Fruit fly (Drosophila melanogaster) whole organism, embryonic: ENCODE data around the gene CG46513.
"Not testable (repeated sequence)": the region's sequence is repeated elsewhere in the genome, so short reads cannot be mapped to it uniquely, and the experiment has no call there.

Experiments
- B-H2 ChIP-seq: fragments of 200-800 bp; sonication (Bioruptor generic); optimal IDR thresholded peaks from 2 replicates; lab custom pipeline; 2018; ENCODE audit warnings: missing biosample characterization, mild to moderate bottlenecking, missing genetic modification characterization
- CG13624 ChIP-seq: fragments of 200-800 bp; sonication (Bioruptor generic); optimal IDR thresholded peaks from 2 replicates; lab custom pipeline; 2016; ENCODE audit warnings: missing biosample characterization, missing genetic modification characterization
- CG13775 ChIP-seq: fragments of 200-800 bp; sonication (Bioruptor generic); optimal IDR thresholded peaks from 3 replicates; lab custom pipeline; 2017; ENCODE audit warnings: missing biosample characterization, mild to moderate bottlenecking, missing genetic modification characterization
- CG14710 ChIP-seq: fragments of 200-800 bp; sonication (Bioruptor generic); optimal IDR thresholded peaks from 3 replicates; lab custom pipeline; 2019; ENCODE audit warnings: missing biosample characterization, mild to moderate bottlenecking, missing genetic modification characterization, moderate library complexity
- CG1603 ChIP-seq: fragments of 200-800 bp; sonication (Bioruptor generic); optimal IDR thresholded peaks from 2 replicates; lab custom pipeline; 2019; ENCODE audit warnings: missing biosample characterization, mild to moderate bottlenecking, missing genetic modification characterization, moderate library complexity
- CG16813 ChIP-seq: fragments of 200-800 bp; sonication (Bioruptor generic); IDR thresholded peaks from 3 replicates; pipeline ENCODE4 v1.3.6; 2022; ENCODE audit warnings: missing biosample characterization, missing genetic modification characterization; ENCODE audit not compliant: partially characterized antibody
- CG18476 ChIP-seq: fragments of 200-800 bp; sonication (Bioruptor generic); optimal IDR thresholded peaks from 2 replicates; lab custom pipeline; 2016; ENCODE audit warnings: missing biosample characterization, mild to moderate bottlenecking, missing genetic modification characterization
- CG30020 ChIP-seq: fragments of 200-800 bp; optimal IDR thresholded peaks from 2 replicates; lab custom pipeline; 2019; ENCODE audit warnings: missing biosample characterization, mild to moderate bottlenecking, missing genetic modification characterization, moderate library complexity
- CG32772 ChIP-seq: fragments of 200-800 bp; sonication (Bioruptor generic); IDR thresholded peaks from 2 replicates; pipeline ENCODE4 v1.3.6; 2022; ENCODE audit warnings: missing biosample characterization, missing genetic modification characterization
- CG5245 ChIP-seq: fragments of 200-800 bp; sonication (Bioruptor generic); optimal IDR thresholded peaks from 3 replicates; lab custom pipeline; 2016; ENCODE audit warnings: missing biosample characterization, missing genetic modification characterization
- CHES-1-like ChIP-seq: fragments of 200-800 bp; sonication (Bioruptor generic); optimal IDR thresholded peaks from 2 replicates; lab custom pipeline; 2016; ENCODE audit warnings: missing biosample characterization, missing genetic modification characterization
- Hmr ChIP-seq: fragments of 200-800 bp; sonication (Bioruptor generic); optimal IDR thresholded peaks from 3 replicates; lab custom pipeline; 2017; ENCODE audit warnings: mild to moderate bottlenecking, missing biosample characterization, missing genetic modification reagents, missing genetic modification characterization
- Mrtf ChIP-seq: fragments of 200-800 bp; sonication (Bioruptor generic); IDR thresholded peaks from 3 replicates; pipeline ENCODE4 v1.3.6; 2022; ENCODE audit warnings: missing biosample characterization, missing genetic modification characterization
- crc ChIP-seq: fragments of 200-800 bp; sonication (Bioruptor generic); optimal IDR thresholded peaks from 2 replicates; lab custom pipeline; 2016; ENCODE audit warnings: missing biosample characterization, missing genetic modification characterization
- danr ChIP-seq: fragments of 200-800 bp; sonication (Bioruptor generic); IDR thresholded peaks from 2 replicates; pipeline ENCODE4 v1.3.6; 2022; ENCODE audit warnings: missing biosample characterization, missing genetic modification characterization
- ftz-f1 ChIP-seq: fragments of 200-800 bp; sonication (Bioruptor generic); optimal IDR thresholded peaks from 2 replicates; lab custom pipeline; 2016; ENCODE audit warnings: missing biosample characterization, missing genetic modification characterization
- h ChIP-seq: fragments of >200 bp; optimal IDR thresholded peaks from 2 replicates; lab custom pipeline; 2017
- hkb ChIP-seq, 2 experiments: fragments of 200-800 bp in 1 of 2; fragments of >200 bp in 1 of 2; sonication (Bioruptor generic) in 1 of 2; IDR thresholded peaks in 1 of 2; optimal IDR thresholded peaks in 1 of 2; 2 replicates each; pipeline versions ENCODE4 v1.3.6 to Lab custom; 2017 to 2022; ENCODE audit warnings: missing biosample characterization in 1 of 2, missing genetic modification characterization in 1 of 2
- nau ChIP-seq: fragments of 200-800 bp; sonication (Bioruptor generic); optimal IDR thresholded peaks from 3 replicates; lab custom pipeline; 2017; ENCODE audit warnings: missing biosample characterization, mild to moderate bottlenecking, missing genetic modification characterization, missing genetic modification reagents
- nerfin-1 ChIP-seq: fragments of 200-800 bp; sonication (Bioruptor generic); optimal IDR thresholded peaks from 3 replicates; lab custom pipeline; 2019; ENCODE audit warnings: missing biosample characterization, mild to moderate bottlenecking, missing genetic modification characterization, moderate library complexity
- nerfin-2 ChIP-seq: fragments of 200-800 bp; sonication (Bioruptor generic); IDR thresholded peaks from 2 replicates; pipeline ENCODE4 v1.3.6; 2022; ENCODE audit warnings: missing biosample characterization, missing genetic modification characterization; ENCODE audit not compliant: partially characterized antibody
- run ChIP-seq: fragments of 200-800 bp; sonication (Bioruptor generic); optimal IDR thresholded peaks from 3 replicates; lab custom pipeline; 2018; ENCODE audit warnings: missing biosample characterization, mild to moderate bottlenecking, missing genetic modification characterization
- tin ChIP-seq: fragments of 200-800 bp; sonication (Bioruptor generic); optimal IDR thresholded peaks from 3 replicates; lab custom pipeline; 2016; ENCODE audit warnings: missing biosample characterization, missing genetic modification characterization

The CG46513 gene

DNA sequence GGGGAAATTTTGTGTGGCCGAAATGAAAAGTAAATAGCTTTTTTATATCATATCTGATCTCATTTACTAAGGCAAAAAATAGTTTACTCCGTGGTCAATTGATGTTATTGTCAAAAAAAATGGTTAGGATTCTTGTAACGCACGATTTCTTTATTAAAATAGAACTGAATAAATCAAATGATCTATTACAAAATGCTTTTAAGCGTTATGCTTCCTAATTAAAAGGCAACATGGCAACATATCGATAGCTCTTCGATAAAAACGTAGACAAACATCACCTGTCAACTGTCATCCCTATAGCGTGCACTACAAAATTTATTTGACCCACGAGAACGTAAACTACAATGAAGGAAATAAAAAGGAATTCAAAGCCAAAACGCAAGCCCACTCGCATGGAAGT, 14.9 kb upstream of the CG46513 start, which contains the start of gene CG46510:
TSS of gene CG46510 (plus strand) at position 301 of the 400 bp plus-strand sequence.
- TF ChIP-seq CG16813 (GFP tag; lab: Robert Waterston, UW); Hmr; nau (GFP tag; lab: Kevin White, UChicago): not testable (repeated sequence)

DNA sequence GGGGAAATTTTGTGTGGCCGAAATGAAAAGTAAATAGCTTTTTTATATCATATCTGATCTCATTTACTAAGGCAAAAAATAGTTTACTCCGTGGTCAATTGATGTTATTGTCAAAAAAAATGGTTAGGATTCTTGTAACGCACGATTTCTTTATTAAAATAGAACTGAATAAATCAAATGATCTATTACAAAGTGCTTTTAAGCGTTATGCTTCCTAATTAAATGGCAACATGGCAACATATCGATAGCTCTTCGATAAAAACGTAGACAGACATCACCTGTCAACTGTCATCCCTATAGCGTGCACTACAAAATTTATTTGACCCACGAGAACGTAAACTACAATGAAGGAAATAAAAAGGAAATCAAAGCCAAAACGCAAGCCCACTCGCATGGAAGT, 9.9 kb upstream of the CG46513 start, which contains the start of gene CG46511:
TSS of gene CG46511 (plus strand) at position 301 of the 400 bp plus-strand sequence.
- TF ChIP-seq CG13624; B-H2 (GFP tag; lab: Kevin White, UChicago); tin (GFP tag; lab: Kevin White, UChicago): not testable (repeated sequence)

DNA sequence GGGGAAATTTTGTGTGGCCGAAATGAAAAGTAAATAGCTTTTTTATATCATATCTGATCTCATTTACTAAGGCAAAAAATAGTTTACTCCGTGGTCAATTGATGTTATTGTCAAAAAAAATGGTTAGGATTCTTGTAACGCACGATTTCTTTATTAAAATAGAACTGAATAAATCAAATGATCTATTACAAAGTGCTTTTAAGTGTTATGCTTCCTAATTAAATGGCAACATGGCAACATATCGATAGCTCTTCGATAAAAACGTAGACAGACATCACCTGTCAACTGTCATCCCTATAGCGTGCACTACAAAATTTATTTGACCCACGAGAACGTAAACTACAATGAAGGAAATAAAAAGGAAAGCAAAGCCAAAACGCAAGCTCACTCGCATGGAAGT, 5.0 kb upstream of the CG46513 start, which contains the start of gene CG46512:
TSS of gene CG46512 (plus strand) at position 301 of the 400 bp plus-strand sequence.
- not testable (repeated sequence) for TF ChIP-seq CG5245 (GFP tag; lab: Kevin White, UChicago); h (lab: Kevin White, UChicago); Hmr

DNA sequence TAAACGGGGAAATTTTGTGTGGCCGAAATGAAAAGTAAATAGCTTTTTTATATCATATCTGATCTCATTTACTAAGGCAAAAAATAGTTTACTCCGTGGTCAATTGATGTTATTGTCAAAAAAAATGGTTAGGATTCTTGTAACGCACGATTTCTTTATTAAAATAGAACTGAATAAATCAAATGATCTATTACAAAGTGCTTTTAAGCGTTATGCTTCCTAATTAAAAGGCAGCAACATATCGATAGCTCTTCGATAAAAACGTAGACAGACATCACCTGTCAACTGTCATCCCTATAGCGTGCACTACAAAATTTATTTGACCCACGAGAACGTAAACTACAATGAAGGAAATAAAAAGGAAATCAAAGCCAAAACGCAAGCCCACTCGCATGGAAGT, 4.8 kb downstream of the CG46513 start, which contains the start of gene CG46514:
TSS of gene CG46514 (plus strand) at position 301 of the 400 bp plus-strand sequence.
- not testable (repeated sequence) for TF ChIP-seq CG18476 (GFP tag; lab: Kevin White, UChicago); nerfin-1; danr (GFP tag; lab: Robert Waterston, UW)

DNA sequence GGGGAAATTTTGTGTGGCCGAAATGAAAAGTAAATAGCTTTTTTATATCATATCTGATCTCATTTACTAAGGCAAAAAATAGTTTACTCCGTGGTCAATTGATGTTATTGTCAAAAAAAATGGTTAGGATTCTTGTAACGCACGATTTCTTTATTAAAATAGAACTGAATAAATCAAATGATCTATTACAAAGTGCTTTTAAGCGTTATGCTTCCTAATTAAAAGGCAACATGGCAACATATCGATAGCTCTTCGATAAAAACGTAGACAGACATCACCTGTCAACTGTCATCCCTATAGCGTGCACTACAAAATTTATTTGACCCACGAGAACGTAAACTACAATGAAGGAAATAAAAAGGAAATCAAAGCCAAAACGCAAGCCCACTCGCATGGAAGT, 9.8 kb downstream of the CG46513 start, which contains the start of gene CG46515:
TSS of gene CG46515 (plus strand) at position 301 of the 400 bp plus-strand sequence.
- TF ChIP-seq CG14710 (tag; lab: Kevin White, UChicago); run; ftz-f1 (GFP tag; lab: Kevin White, UChicago): not testable (repeated sequence)

DNA sequence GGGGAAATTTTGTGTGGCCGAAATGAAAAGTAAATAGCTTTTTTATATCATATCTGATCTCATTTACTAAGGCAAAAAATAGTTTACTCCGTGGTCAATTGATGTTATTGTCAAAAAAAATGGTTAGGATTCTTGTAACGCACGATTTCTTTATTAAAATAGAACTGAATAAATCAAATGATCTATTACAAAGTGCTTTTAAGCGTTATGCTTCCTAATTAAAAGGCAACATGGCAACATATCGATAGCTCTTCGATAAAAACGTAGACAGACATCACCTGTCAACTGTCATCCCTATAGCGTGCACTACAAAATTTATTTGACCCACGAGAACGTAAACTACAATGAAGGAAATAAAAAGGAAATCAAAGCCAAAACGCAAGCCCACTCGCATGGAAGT, 20.0 kb downstream of the CG46513 start, which contains the start of gene CG46516:
TSS of gene CG46516 (plus strand) at position 301 of the 400 bp plus-strand sequence.
- TF ChIP-seq CG30020 (tag; lab: Kevin White, UChicago); hkb (optimal IDR thresholded peaks at IDR 0.05; lab: Kevin White, UChicago); hkb (GFP tag; IDR thresholded peaks at IDR 0.05; lab: Robert Waterston, UW); CHES-1-like (GFP tag; lab: Kevin White, UChicago): not testable (repeated sequence)

DNA sequence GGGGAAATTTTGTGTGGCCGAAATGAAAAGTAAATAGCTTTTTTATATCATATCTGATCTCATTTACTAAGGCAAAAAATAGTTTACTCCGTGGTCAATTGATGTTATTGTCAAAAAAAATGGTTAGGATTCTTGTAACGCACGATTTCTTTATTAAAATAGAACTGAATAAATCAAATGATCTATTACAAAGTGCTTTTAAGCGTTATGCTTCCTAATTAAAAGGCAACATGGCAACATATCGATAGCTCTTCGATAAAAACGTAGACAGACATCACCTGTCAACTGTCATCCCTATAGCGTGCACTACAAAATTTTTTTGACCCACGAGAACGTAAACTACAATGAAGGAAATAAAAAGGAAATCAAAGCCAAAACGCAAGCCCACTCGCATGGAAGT, 25.0 kb downstream of the CG46513 start, which contains the start of gene CG46517:
TSS of gene CG46517 (plus strand) at position 301 of the 400 bp plus-strand sequence.
- not testable (repeated sequence) for TF ChIP-seq Mrtf; CG1603 (tag; lab: Kevin White, UChicago); nerfin-2 (GFP tag; lab: Robert Waterston, UW)

DNA sequence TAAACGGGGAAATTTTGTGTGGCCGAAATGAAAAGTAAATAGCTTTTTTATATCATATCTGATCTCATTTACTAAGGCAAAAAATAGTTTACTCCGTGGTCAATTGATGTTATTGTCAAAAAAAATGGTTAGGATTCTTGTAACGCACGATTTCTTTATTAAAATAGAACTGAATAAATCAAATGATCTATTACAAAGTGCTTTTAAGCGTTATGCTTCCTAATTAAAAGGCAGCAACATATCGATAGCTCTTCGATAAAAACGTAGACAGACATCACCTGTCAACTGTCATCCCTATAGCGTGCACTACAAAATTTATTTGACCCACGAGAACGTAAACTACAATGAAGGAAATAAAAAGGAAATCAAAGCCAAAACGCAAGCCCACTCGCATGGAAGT, 34.2 kb downstream of the CG46513 start, which contains the start of gene CG46518:
TSS of gene CG46518 (plus strand) at position 301 of the 400 bp plus-strand sequence.
- not testable (repeated sequence) for TF ChIP-seq CG32772 (GFP tag; lab: Robert Waterston, UW); CG13775; crc (GFP tag; lab: Kevin White, UChicago)
